Worm (Caenorhabditis elegans) whole organism, young adult: ENCODE results near the gene sti-1.
"Not testable (repeated sequence)": the region's sequence is repeated elsewhere in the genome, so short reads cannot be mapped to it uniquely, and the experiment has no call there.

ENCODE experiments used
- C06A6.2 ChIP-seq: fragments of 200-800 bp; sonication (Bioruptor generic); conservative IDR thresholded peaks from 2 replicates; pipeline ENCODE4 v1.3.6; 2022; ENCODE audit warnings: missing genetic modification characterization, missing compliant biosample characterization
- F10E7.11 ChIP-seq: sonication (generic microtip); optimal IDR thresholded peaks from 2 replicates; lab custom pipeline; 2017; ENCODE audit warnings: mild to moderate bottlenecking, missing genetic modification characterization, moderate library complexity, missing compliant biosample characterization
- Y53G8AR.9 ChIP-seq: fragments of 200-800 bp; sonication (Bioruptor generic); conservative IDR thresholded peaks from 2 replicates; pipeline ENCODE4 v1.3.6; 2022; ENCODE audit warnings: missing genetic modification reagents, missing genetic modification characterization, missing compliant biosample characterization
- egl-18 ChIP-seq: fragments of 200-800 bp; sonication (Bioruptor generic); IDR thresholded peaks from 2 replicates; pipeline ENCODE4 v1.3.6; 2022; ENCODE audit warnings: missing genetic modification reagents, missing genetic modification characterization, missing compliant biosample characterization
- fkh-3 ChIP-seq: sonication (generic microtip); optimal IDR thresholded peaks from 2 replicates; lab custom pipeline; 2016; ENCODE audit warnings: mild to moderate bottlenecking, missing genetic modification characterization, missing compliant biosample characterization
- snpc-3.4 ChIP-seq: sonication (generic microtip); optimal IDR thresholded peaks from 2 replicates; lab custom pipeline; 2017; ENCODE audit warnings: missing genetic modification characterization, mild to moderate bottlenecking, missing compliant biosample characterization, antibody characterized with exemption, moderate library complexity, missing genotype, missing genetic modification reagents
- tbp1 ChIP-seq: fragments of 200-800 bp; sonication (Bioruptor generic); optimal IDR thresholded peaks from 2 replicates; lab custom pipeline; 2018; ENCODE audit warnings: mild to moderate bottlenecking, missing genetic modification characterization, missing compliant biosample characterization
- tlf-1 ChIP-seq: fragments of 200-800 bp; sonication (Bioruptor generic); optimal IDR thresholded peaks from 2 replicates; lab custom pipeline; 2018; ENCODE audit warnings: mild to moderate bottlenecking, missing genetic modification characterization, missing compliant biosample characterization
- unc-130 ChIP-seq: sonication (generic microtip); optimal IDR thresholded peaks from 2 replicates; lab custom pipeline; 2016; ENCODE audit warnings: missing genetic modification reagents, missing genetic modification characterization, missing compliant biosample characterization

Gene sti-1

DNA sequence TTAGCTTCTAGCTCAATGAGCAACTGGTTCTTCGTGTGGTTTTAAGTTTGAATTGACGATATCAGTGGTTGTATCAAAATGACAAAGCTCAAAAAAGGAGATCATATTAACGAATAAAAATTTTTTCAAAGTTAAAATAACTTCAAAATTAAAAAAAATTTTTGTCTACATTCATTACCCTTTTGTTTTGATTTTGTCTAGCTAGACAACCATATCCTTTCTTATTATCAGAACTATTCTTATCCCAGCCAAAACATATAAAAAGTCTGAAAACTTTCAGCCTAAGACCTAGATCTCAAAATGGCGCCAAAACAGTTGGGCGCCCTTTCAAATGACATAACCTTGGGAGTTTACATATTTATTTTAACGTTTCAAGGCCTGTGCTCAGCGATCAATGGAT is 43.9 kb downstream of the sti-1 start, which contains the start of gene R13D11.1:
TSS of gene R13D11.1 (plus strand) at position 301 of the 400 bp plus-strand sequence.
- TF ChIP-seq Y53G8AR.9 (GFP tag; lab: Robert Waterston, UW): no peak
- no peak for TF ChIP-seq snpc-3.4 (tag; lab: Kevin White, UChicago)
- TF ChIP-seq tbp1 (GFP tag; lab: Kevin White, UChicago): no peak
- TF ChIP-seq, all 124 proteins: peak for 0

DNA sequence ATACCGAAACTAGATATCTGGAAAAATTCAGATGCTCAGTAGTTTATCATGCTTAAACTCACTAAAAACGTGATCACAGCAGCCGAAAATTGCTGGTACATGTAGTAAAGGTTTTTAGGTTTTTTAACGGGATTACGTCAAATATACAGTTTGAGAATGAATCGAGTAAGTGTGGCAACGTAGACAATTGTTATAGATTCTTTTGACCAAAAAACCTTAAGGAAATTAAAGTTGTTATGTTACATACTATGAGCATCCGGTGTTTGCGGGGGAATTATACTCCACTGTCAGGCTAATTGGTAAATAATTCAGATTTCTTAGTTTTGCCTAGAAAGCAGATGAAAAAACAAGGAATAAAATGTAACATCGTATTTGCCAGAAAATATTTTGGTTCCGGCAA is 47.3 kb downstream of the sti-1 start, which contains the start of gene srx-32:
TSS of gene srx-32 (minus strand) at position 101 of the 400 bp plus-strand sequence.
- not testable (repeated sequence) for TF ChIP-seq F10E7.11, unc-130, C06A6.2

- TF ChIP-seq egl-18 (GFP tag; lab: Robert Waterston, UW); tlf-1 (GFP tag; lab: Kevin White, UChicago); fkh-3 (tag; lab: Kevin White, UChicago): not testable (repeated sequence)
Measured at ce11 chrV:822922-823321, 49.6 kb downstream of the sti-1 start, which contains the start of gene srx-31. Gene srx-31 (minus strand): TSS chrV:823022.
